Fruit fly (Drosophila melanogaster) whole organism: ENCODE results near the gene CG12655.

Experiments used
- CG8478 ChIP-seq: fragments of >200 bp; optimal IDR thresholded peaks from 2 replicates; lab custom pipeline; 2018; ENCODE audit warnings: inconsistent platforms
- Dll ChIP-seq: fragments of >200 bp; optimal IDR thresholded peaks from 2 replicates; lab custom pipeline; 2017
- pan ChIP-seq: fragments of >200 bp; optimal IDR thresholded peaks from 2 replicates; lab custom pipeline; 2017
- psq ChIP-seq: fragments of >200 bp; optimal IDR thresholded peaks from 2 replicates; lab custom pipeline; 2017
- usp ChIP-seq: fragments of >200 bp; optimal IDR thresholded peaks from 2 replicates; lab custom pipeline; 2017; ENCODE audit warnings: missing biosample characterization, missing genetic modification characterization, mixed read lengths

- no peak for TF ChIP-seq psq (lab: Kevin White, UChicago)
- no peak for TF ChIP-seq usp
- TF ChIP-seq pan (lab: Kevin White, UChicago) = no peak
- no peak for TF ChIP-seq Dll (lab: Kevin White, UChicago)
- TF ChIP-seq CG8478 (lab: Kevin White, UChicago) = no peak
These were observed 5.0 kb upstream of the CG12655 start for dm6 chrX:19964215-19964614.
